Fruit fly (Drosophila melanogaster) whole organism, embryonic: ENCODE data around the gene CG43845.

ENCODE experiments used
- Ada2b ChIP-seq: fragments of 200-800 bp; sonication (Bioruptor generic); IDR thresholded peaks from 2 replicates; pipeline ENCODE4 v1.3.6; 2022; ENCODE audit warnings: missing biosample characterization, missing genetic modification characterization
- Adf1 ChIP-seq: fragments of 200-800 bp; sonication (Bioruptor generic); IDR thresholded peaks from 2 replicates; pipeline ENCODE4 v1.3.6; 2022; ENCODE audit warnings: missing biosample characterization, missing genetic modification characterization
- Atf6 ChIP-seq: fragments of 200-800 bp; sonication (Bioruptor generic); IDR thresholded peaks from 2 replicates; pipeline ENCODE4 v1.3.6; 2022; ENCODE audit warnings: missing biosample characterization, missing genetic modification characterization
- B-H1 ChIP-seq: fragments of 200-800 bp; sonication (Bioruptor generic); IDR thresholded peaks from 3 replicates; pipeline ENCODE4 v1.3.6; 2022; ENCODE audit warnings: missing biosample characterization, missing genetic modification characterization
- CG10959 ChIP-seq: fragments of 200-800 bp; sonication (Bioruptor generic); IDR thresholded peaks from 2 replicates; pipeline ENCODE4 v1.3.6; 2022; ENCODE audit warnings: missing biosample characterization, missing genetic modification characterization
- CG11085 ChIP-seq: fragments of 200-800 bp; sonication (Bioruptor generic); IDR thresholded peaks from 2 replicates; pipeline ENCODE4 v1.3.6; 2022; ENCODE audit warnings: missing biosample characterization, missing genetic modification characterization
- CG11093 ChIP-seq: fragments of 200-800 bp; sonication (Bioruptor generic); IDR thresholded peaks from 3 replicates; pipeline ENCODE4 v1.3.6; 2022; ENCODE audit warnings: missing biosample characterization, missing genetic modification characterization
- CG11398 ChIP-seq: fragments of 200-800 bp; sonication (Bioruptor generic); optimal IDR thresholded peaks from 2 replicates; lab custom pipeline; 2016; ENCODE audit warnings: missing biosample characterization, missing genetic modification characterization
- CG1233 ChIP-seq: fragments of 200-800 bp; sonication (Bioruptor generic); optimal IDR thresholded peaks from 4 replicates; lab custom pipeline; 2018; ENCODE audit warnings: missing biosample characterization, mild to moderate bottlenecking, missing genetic modification characterization
- CG14860 ChIP-seq: fragments of 200-800 bp; sonication (Bioruptor generic); IDR thresholded peaks from 3 replicates; pipeline ENCODE4 v1.3.6; 2022; ENCODE audit warnings: missing biosample characterization, missing genetic modification characterization; ENCODE audit not compliant: partially characterized antibody
- CG15514 ChIP-seq: fragments of 200-800 bp; sonication (Bioruptor generic); optimal IDR thresholded peaks from 3 replicates; lab custom pipeline; 2017; ENCODE audit warnings: missing biosample characterization, missing genetic modification characterization, mild to moderate bottlenecking, moderate library complexity, missing genetic modification reagents
- CG1602 ChIP-seq: fragments of 200-800 bp; sonication (Bioruptor generic); optimal IDR thresholded peaks from 3 replicates; lab custom pipeline; 2016; ENCODE audit warnings: missing biosample characterization, missing genetic modification characterization
- CG1603 ChIP-seq: fragments of 200-800 bp; sonication (Bioruptor generic); optimal IDR thresholded peaks from 2 replicates; lab custom pipeline; 2019; ENCODE audit warnings: missing biosample characterization, mild to moderate bottlenecking, missing genetic modification characterization, moderate library complexity
- CG1647 ChIP-seq: fragments of 200-800 bp; sonication (Bioruptor generic); optimal IDR thresholded peaks from 3 replicates; lab custom pipeline; 2016; ENCODE audit warnings: missing biosample characterization, missing genetic modification characterization
- CG18262 ChIP-seq: fragments of 200-800 bp; optimal IDR thresholded peaks from 3 replicates; lab custom pipeline; 2019; ENCODE audit warnings: missing biosample characterization, mild to moderate bottlenecking, missing genetic modification characterization, moderate library complexity
- CG4282 ChIP-seq: fragments of 200-800 bp; sonication (Bioruptor generic); optimal IDR thresholded peaks from 2 replicates; lab custom pipeline; 2016; ENCODE audit warnings: missing biosample characterization, missing genetic modification characterization
- CG4404 ChIP-seq: fragments of 200-800 bp; sonication (Bioruptor generic); IDR thresholded peaks from 2 replicates; pipeline ENCODE4 v1.3.6; 2022; ENCODE audit warnings: missing biosample characterization, missing genetic modification characterization
- CG8924 ChIP-seq: fragments of 200-800 bp; optimal IDR thresholded peaks from 3 replicates; lab custom pipeline; 2019; ENCODE audit warnings: missing biosample characterization, mild to moderate bottlenecking, missing genetic modification characterization, moderate library complexity
- CG8944 ChIP-seq: fragments of 200-800 bp; sonication (Bioruptor generic); optimal IDR thresholded peaks from 3 replicates; lab custom pipeline; 2016; ENCODE audit warnings: missing biosample characterization, missing genetic modification characterization
- D19B ChIP-seq: fragments of 200-800 bp; sonication (Bioruptor generic); optimal IDR thresholded peaks from 2 replicates; lab custom pipeline; 2017; ENCODE audit warnings: missing biosample characterization, mild to moderate bottlenecking, missing genetic modification characterization
- Dek ChIP-seq: fragments of 200-800 bp; sonication (Bioruptor generic); optimal IDR thresholded peaks from 3 replicates; lab custom pipeline; 2019; ENCODE audit warnings: missing biosample characterization, mild to moderate bottlenecking, missing genetic modification characterization, moderate library complexity
- Dip3 ChIP-seq: fragments of 200-800 bp; sonication (Bioruptor generic); optimal IDR thresholded peaks from 3 replicates; lab custom pipeline; 2016; ENCODE audit warnings: missing biosample characterization, missing genetic modification characterization
- HLH3B ChIP-seq: fragments of 200-800 bp; sonication (Bioruptor generic); IDR thresholded peaks from 2 replicates; pipeline ENCODE4 v1.3.6; 2022; ENCODE audit warnings: missing biosample characterization, missing genetic modification characterization
- Hr3 ChIP-seq: fragments of 200-800 bp; sonication (Bioruptor generic); optimal IDR thresholded peaks from 3 replicates; lab custom pipeline; 2016; ENCODE audit warnings: missing biosample characterization, missing genetic modification characterization
- Hsf ChIP-seq: fragments of 200-800 bp; sonication (Bioruptor generic); optimal IDR thresholded peaks from 3 replicates; lab custom pipeline; 2016; ENCODE audit warnings: missing biosample characterization, missing genetic modification characterization
- Mes4 ChIP-seq: fragments of 200-800 bp; sonication (Bioruptor generic); optimal IDR thresholded peaks from 2 replicates; lab custom pipeline; 2016; ENCODE audit warnings: missing biosample characterization, missing genetic modification characterization
- NK7.1 ChIP-seq: fragments of 200-800 bp; sonication (Bioruptor generic); optimal IDR thresholded peaks from 3 replicates; lab custom pipeline; 2016; ENCODE audit warnings: missing biosample characterization, missing genetic modification characterization
- Nf-YB ChIP-seq: fragments of 200-800 bp; sonication (Bioruptor generic); optimal IDR thresholded peaks from 3 replicates; lab custom pipeline; 2019; ENCODE audit warnings: missing biosample characterization, mild to moderate bottlenecking, missing genetic modification characterization, moderate library complexity
- Oli ChIP-seq: fragments of 200-800 bp; sonication (Bioruptor generic); optimal IDR thresholded peaks from 2 replicates; lab custom pipeline; 2018; ENCODE audit warnings: missing biosample characterization, mild to moderate bottlenecking, missing genetic modification characterization, moderate library complexity
- Sox100B ChIP-seq: fragments of 200-800 bp; sonication (Bioruptor generic); optimal IDR thresholded peaks from 3 replicates; lab custom pipeline; 2018; ENCODE audit warnings: missing biosample characterization, mild to moderate bottlenecking, missing genetic modification characterization
- Sox102F ChIP-seq: fragments of 200-800 bp; sonication (Bioruptor generic); optimal IDR thresholded peaks from 2 replicates; lab custom pipeline; 2018; ENCODE audit warnings: missing biosample characterization, mild to moderate bottlenecking, missing genetic modification characterization, moderate library complexity
- ap ChIP-seq: fragments of 200-800 bp; sonication (Bioruptor generic); IDR thresholded peaks from 2 replicates; pipeline ENCODE4 v1.3.6; 2022; ENCODE audit warnings: missing biosample characterization, missing genetic modification characterization
- ash1 ChIP-seq: fragments of 200-800 bp; sonication (Bioruptor generic); optimal IDR thresholded peaks from 2 replicates; lab custom pipeline; 2018; ENCODE audit warnings: missing biosample characterization, mild to moderate bottlenecking, missing genetic modification characterization
- btn ChIP-seq: fragments of 200-800 bp; sonication (Bioruptor generic); optimal IDR thresholded peaks from 2 replicates; lab custom pipeline; 2016; ENCODE audit warnings: missing biosample characterization, missing genetic modification characterization
- chif ChIP-seq, 2 experiments: fragments of 200-800 bp; sonication (Bioruptor generic); optimal IDR thresholded peaks; 3 replicates each; lab custom pipeline; 2016; ENCODE audit warnings: missing biosample characterization in 2 of 2, missing genetic modification characterization in 2 of 2
- corto ChIP-seq: fragments of 200-800 bp; sonication (Bioruptor generic); optimal IDR thresholded peaks from 2 replicates; lab custom pipeline; 2016; ENCODE audit warnings: missing biosample characterization, mild to moderate bottlenecking, missing genetic modification characterization, moderate library complexity
- kay ChIP-seq: fragments of 200-800 bp; sonication (Bioruptor generic); optimal IDR thresholded peaks from 2 replicates; lab custom pipeline; 2016; ENCODE audit warnings: missing biosample characterization, missing genetic modification characterization
- kni ChIP-seq: fragments of 200-800 bp; sonication (Bioruptor generic); optimal IDR thresholded peaks from 3 replicates; lab custom pipeline; 2017; ENCODE audit warnings: mild to moderate bottlenecking, missing biosample characterization, missing genetic modification reagents, missing genetic modification characterization
- mam ChIP-seq: fragments of 200-800 bp; sonication (Bioruptor generic); optimal IDR thresholded peaks from 3 replicates; lab custom pipeline; 2016; ENCODE audit warnings: missing biosample characterization, missing genetic modification characterization
- onecut ChIP-seq: fragments of 200-800 bp; sonication (Bioruptor generic); IDR thresholded peaks from 2 replicates; pipeline ENCODE4 v1.3.6; 2022; ENCODE audit warnings: missing biosample characterization, missing genetic modification characterization
- run ChIP-seq: fragments of 200-800 bp; sonication (Bioruptor generic); optimal IDR thresholded peaks from 3 replicates; lab custom pipeline; 2018; ENCODE audit warnings: missing biosample characterization, mild to moderate bottlenecking, missing genetic modification characterization
- seq ChIP-seq: fragments of 200-800 bp; sonication (Bioruptor generic); IDR thresholded peaks from 2 replicates; pipeline ENCODE4 v1.3.6; 2022; ENCODE audit warnings: missing biosample characterization, missing genetic modification characterization
- slbo ChIP-seq: fragments of 200-800 bp; sonication (Bioruptor generic); IDR thresholded peaks from 2 replicates; pipeline ENCODE4 v1.3.6; 2022; ENCODE audit warnings: missing biosample characterization, missing genetic modification characterization
- slp2 ChIP-seq: fragments of 200-800 bp; sonication (Bioruptor generic); optimal IDR thresholded peaks from 2 replicates; lab custom pipeline; 2016; ENCODE audit warnings: missing biosample characterization, missing genetic modification characterization
- sug ChIP-seq: fragments of 200-800 bp; optimal IDR thresholded peaks from 2 replicates; lab custom pipeline; 2019; ENCODE audit warnings: missing biosample characterization, mild to moderate bottlenecking, missing genetic modification characterization, moderate library complexity
- toy ChIP-seq: fragments of 200-800 bp; sonication (Bioruptor generic); IDR thresholded peaks from 2 replicates; pipeline ENCODE4 v1.3.6; 2022; ENCODE audit warnings: missing biosample characterization, missing genetic modification characterization
- trem ChIP-seq: fragments of 200-800 bp; optimal IDR thresholded peaks from 3 replicates; lab custom pipeline; 2019; ENCODE audit warnings: missing biosample characterization, mild to moderate bottlenecking, missing genetic modification characterization, moderate library complexity
- unc-4 ChIP-seq: fragments of 200-800 bp; sonication (Bioruptor generic); IDR thresholded peaks from 2 replicates; pipeline ENCODE4 v1.3.6; 2022; ENCODE audit warnings: missing biosample characterization, missing genetic modification characterization; ENCODE audit not compliant: partially characterized antibody
- vfl ChIP-seq: fragments of 200-800 bp; sonication (Bioruptor generic); optimal IDR thresholded peaks from 2 replicates; lab custom pipeline; 2016; ENCODE audit warnings: missing biosample characterization, missing genetic modification characterization
- wek ChIP-seq: fragments of 200-800 bp; sonication (Bioruptor generic); optimal IDR thresholded peaks from 3 replicates; lab custom pipeline; 2018; ENCODE audit warnings: missing biosample characterization, mild to moderate bottlenecking, missing genetic modification characterization, moderate library complexity
- wor ChIP-seq: fragments of 200-800 bp; sonication (Bioruptor generic); IDR thresholded peaks from 2 replicates; pipeline ENCODE4 v1.3.6; 2022; ENCODE audit warnings: missing biosample characterization, missing genetic modification characterization
- zf30C ChIP-seq: fragments of 200-800 bp; sonication (Bioruptor generic); optimal IDR thresholded peaks from 3 replicates; lab custom pipeline; 2018; ENCODE audit warnings: missing biosample characterization, mild to moderate bottlenecking, missing genetic modification characterization

CG43845 gene

DNA sequence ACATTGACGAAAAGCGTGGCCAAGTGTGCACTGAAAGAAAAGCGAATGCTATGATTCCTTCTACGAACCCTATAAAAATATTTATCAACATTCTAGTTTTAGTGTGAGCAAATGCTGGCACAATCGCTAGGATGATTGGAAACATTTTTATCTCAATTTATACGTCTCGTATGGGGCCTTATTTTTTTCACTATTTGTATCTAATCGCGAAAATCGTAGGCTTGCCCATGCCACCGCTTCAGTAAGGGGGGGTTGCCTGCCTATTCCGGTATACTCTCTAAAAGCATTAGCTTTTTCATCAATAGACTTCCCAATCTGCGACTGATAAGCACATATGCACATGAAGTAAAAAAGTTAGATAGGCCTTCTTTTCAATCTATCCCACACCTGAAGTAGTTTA is 42.7 kb upstream of the CG43845 start (continued):
- TF ChIP-seq slp2 (GFP tag; lab: Kevin White, UChicago) = peak; percentile 54
- TF ChIP-seq CG11398 = peak; percentile 49
- peak; percentile 91 for TF ChIP-seq Ada2b (GFP tag; lab: Robert Waterston, UW)
- no peak for TF ChIP-seq Sox102F (GFP tag; lab: Kevin White, UChicago)
- peak; percentile 76 for TF ChIP-seq Hsf (GFP tag; lab: Kevin White, UChicago)
- peak; percentile 46 to 70 for TF ChIP-seq chif (GFP tag; optimal IDR thresholded peaks at IDR 0.05; lab: Kevin White, UChicago)
- peak; percentile 67 for TF ChIP-seq Adf1 (GFP tag; lab: Robert Waterston, UW)
- peak; percentile 84 for TF ChIP-seq seq (GFP tag; lab: Robert Waterston, UW)
- peak; percentile 43 for TF ChIP-seq btn (GFP tag; lab: Kevin White, UChicago)
- peak; percentile 81 for TF ChIP-seq Oli (tag; lab: Kevin White, UChicago)
- TF ChIP-seq CG1647 (GFP tag; lab: Kevin White, UChicago) = peak; percentile 35
- TF ChIP-seq HLH3B = peak; percentile 90
- no peak for TF ChIP-seq ash1 (GFP tag; lab: Kevin White, UChicago)
- peak; percentile 64 for TF ChIP-seq ap
- TF ChIP-seq CG14860 = no peak
- TF ChIP-seq onecut (GFP tag; lab: Robert Waterston, UW) = peak; percentile 54
- peak; percentile 53 for TF ChIP-seq CG4282 (GFP tag; lab: Kevin White, UChicago)
- TF ChIP-seq Dek = peak; percentile 79
- peak; percentile 80 for TF ChIP-seq CG15514 (GFP tag; lab: Kevin White, UChicago)
- peak; percentile 52 for TF ChIP-seq CG4404
- peak; percentile 17 for TF ChIP-seq vfl (GFP tag; lab: Kevin White, UChicago)
- no peak for TF ChIP-seq wek (GFP tag; lab: Kevin White, UChicago)
- TF ChIP-seq D19B = peak; percentile 57
- peak; percentile 49; the same call in 1 of the 3 replicates for TF ChIP-seq CG11093 (GFP tag; lab: Robert Waterston, UW)
- peak; percentile 80 for TF ChIP-seq CG8924 (tag; lab: Kevin White, UChicago)
- TF ChIP-seq wor = peak; percentile 75
- TF ChIP-seq Atf6 = peak; percentile 89
- TF ChIP-seq Mes4 = peak; percentile 49
- TF ChIP-seq Hr3 (GFP tag; lab: Kevin White, UChicago) = peak; percentile 74
- no peak for TF ChIP-seq corto (GFP tag; lab: Kevin White, UChicago)
- TF ChIP-seq B-H1 (GFP tag; lab: Robert Waterston, UW) = peak; percentile 84
- no peak for TF ChIP-seq trem (tag; lab: Kevin White, UChicago)
- TF ChIP-seq Nf-YB = peak; percentile 25
- TF ChIP-seq toy (GFP tag; lab: Robert Waterston, UW) = 0 out of 2 replicates have a peak, but pooled peaks have one; percentile 49
- peak; percentile 80 for TF ChIP-seq zf30C (GFP tag; lab: Kevin White, UChicago)
- TF ChIP-seq slbo = peak; percentile 92
- TF ChIP-seq CG18262 (tag; lab: Kevin White, UChicago) = peak; percentile 72
- peak; percentile 39 for TF ChIP-seq kay
- no peak for TF ChIP-seq CG10959
- peak; percentile 58 for TF ChIP-seq NK7.1 (GFP tag; lab: Kevin White, UChicago)
- TF ChIP-seq mam (GFP tag; lab: Kevin White, UChicago) = peak; percentile 65
- peak; percentile 55 for TF ChIP-seq CG11085 (GFP tag; lab: Robert Waterston, UW)
- TF ChIP-seq CG1233 (GFP tag; lab: Kevin White, UChicago) = peak; percentile 77
- peak; percentile 75 for TF ChIP-seq Dip3
- no peak for TF ChIP-seq unc-4 (GFP tag; lab: Robert Waterston, UW)
- peak; percentile 72 for TF ChIP-seq Sox100B (GFP tag; lab: Kevin White, UChicago)
- peak; percentile 41 for TF ChIP-seq run
- peak; percentile 60 for TF ChIP-seq CG8944
- peak; percentile 56 for TF ChIP-seq CG1602 (GFP tag; lab: Kevin White, UChicago)
- peak; percentile 95 for TF ChIP-seq sug (tag; lab: Kevin White, UChicago)
- TF ChIP-seq kni = no peak
- TF ChIP-seq CG1603 (tag; lab: Kevin White, UChicago) = peak; percentile 77
